Worm (Caenorhabditis elegans) whole organism, mixed stage, embryonic: ENCODE results near the gene M106.3.

Experiments
- M03D4.4 ChIP-seq: sonication (generic microtip); optimal IDR thresholded peaks from 2 replicates; lab custom pipeline; 2017; ENCODE audit warnings: mild to moderate bottlenecking, missing genetic modification characterization, missing compliant biosample characterization
- bed-3 ChIP-seq: fragments of 200-800 bp; sonication (Bioruptor generic); optimal IDR thresholded peaks from 3 replicates; lab custom pipeline; 2018; ENCODE audit warnings: mild to moderate bottlenecking, missing genetic modification characterization, moderate library complexity, missing compliant biosample characterization
- blmp-1 ChIP-seq: fragments of 150-350 bp; optimal IDR thresholded peaks from 2 replicates; lab custom pipeline; 2014; ENCODE audit warnings: missing biosample characterization, missing genetic modification characterization
- ceh-39 ChIP-seq: fragments of 150-350 bp; optimal IDR thresholded peaks from 2 replicates; lab custom pipeline; 2014; ENCODE audit warnings: missing biosample characterization, missing genetic modification characterization
- ceh-43 ChIP-seq: fragments of 200-800 bp; sonication (Bioruptor generic); optimal IDR thresholded peaks from 2 replicates; lab custom pipeline; 2018; ENCODE audit warnings: mild to moderate bottlenecking, missing genetic modification characterization, moderate library complexity, missing compliant biosample characterization
- ceh-83 ChIP-seq: fragments of 200-800 bp; sonication (Bioruptor generic); optimal IDR thresholded peaks from 2 replicates; lab custom pipeline; 2018; ENCODE audit warnings: mild to moderate bottlenecking, missing genetic modification characterization, missing compliant biosample characterization
- ces-1 ChIP-seq: fragments of 150-350 bp; optimal IDR thresholded peaks from 2 replicates; lab custom pipeline; 2014; ENCODE audit warnings: missing biosample characterization, missing genetic modification reagents, missing genetic modification characterization
- cnd-1 ChIP-seq: fragments of 200-800 bp; sonication (Bioruptor generic); optimal IDR thresholded peaks from 2 replicates; lab custom pipeline; 2018; ENCODE audit warnings: mild to moderate bottlenecking, missing genetic modification characterization, missing compliant biosample characterization
- drap-1 ChIP-seq: fragments of 200-800 bp; sonication (Bioruptor generic); optimal IDR thresholded peaks from 3 replicates; lab custom pipeline; 2018; ENCODE audit warnings: mild to moderate bottlenecking, missing genetic modification characterization, missing compliant biosample characterization
- elt-1 ChIP-seq: sonication (generic microtip); optimal IDR thresholded peaks from 2 replicates; lab custom pipeline; 2017; ENCODE audit warnings: missing genetic modification characterization, mild to moderate bottlenecking, missing compliant biosample characterization, antibody characterized with exemption, moderate library complexity, borderline replicate concordance; ENCODE audit not compliant: insufficient read depth
- elt-3 ChIP-seq: fragments of 150-350 bp; optimal IDR thresholded peaks from 2 replicates; lab custom pipeline; 2014; ENCODE audit warnings: missing biosample characterization, missing genetic modification characterization
- ham-2 ChIP-seq: fragments of 200-800 bp; sonication (Bioruptor generic); optimal IDR thresholded peaks from 2 replicates; lab custom pipeline; 2018; ENCODE audit warnings: mild to moderate bottlenecking, missing genetic modification characterization, missing compliant biosample characterization
- hlh-1 ChIP-seq: fragments of 150-350 bp; optimal IDR thresholded peaks from 2 replicates; lab custom pipeline; 2014; ENCODE audit warnings: missing biosample characterization, missing genetic modification reagents, missing genetic modification characterization
- lin-13 ChIP-seq: fragments of 150-350 bp; optimal IDR thresholded peaks from 2 replicates; lab custom pipeline; 2014; ENCODE audit warnings: missing biosample characterization, missing genetic modification characterization
- lsy-2 ChIP-seq: fragments of 150-350 bp; optimal IDR thresholded peaks from 2 replicates; lab custom pipeline; 2014; ENCODE audit warnings: missing biosample characterization, missing genetic modification characterization
- mab-5 ChIP-seq: fragments of 150-350 bp; optimal IDR thresholded peaks from 2 replicates; lab custom pipeline; 2014; ENCODE audit warnings: missing biosample characterization, missing genetic modification characterization
- mep-1 ChIP-seq: fragments of 150-350 bp; optimal IDR thresholded peaks from 2 replicates; lab custom pipeline; 2017; ENCODE audit warnings: missing biosample characterization, missing genetic modification reagents, missing genetic modification characterization, inconsistent platforms
- mls-2 ChIP-seq: sonication (generic microtip); optimal IDR thresholded peaks from 2 replicates; lab custom pipeline; 2016; ENCODE audit warnings: mild to moderate bottlenecking, missing genetic modification characterization, moderate library complexity, missing compliant biosample characterization
- nhr-12 ChIP-seq: fragments of 150-350 bp; optimal IDR thresholded peaks from 2 replicates; lab custom pipeline; 2014; ENCODE audit warnings: missing biosample characterization, missing genetic modification characterization
- nhr-237 ChIP-seq: fragments of 150-350 bp; optimal IDR thresholded peaks from 2 replicates; lab custom pipeline; 2014; ENCODE audit warnings: missing biosample characterization, missing genetic modification characterization
- nhr-28 ChIP-seq: fragments of 150-350 bp; optimal IDR thresholded peaks from 2 replicates; lab custom pipeline; 2014; ENCODE audit warnings: missing biosample characterization, missing genetic modification characterization
- nhr-76 ChIP-seq: sonication (generic microtip); optimal IDR thresholded peaks from 2 replicates; lab custom pipeline; 2017; ENCODE audit warnings: missing biosample characterization, missing genetic modification characterization
- pha-4 ChIP-seq: fragments of 150-350 bp; optimal IDR thresholded peaks from 2 replicates; lab custom pipeline; 2018; ENCODE audit warnings: missing biosample characterization, missing genetic modification reagents, missing genetic modification characterization
- sem-2 ChIP-seq: fragments of 200-800 bp; sonication (Bioruptor generic); optimal IDR thresholded peaks from 2 replicates; lab custom pipeline; 2018; ENCODE audit warnings: mild to moderate bottlenecking, missing genetic modification characterization, missing compliant biosample characterization
- snpc-4 ChIP-seq: fragments of 150-350 bp; optimal IDR thresholded peaks from 2 replicates; lab custom pipeline; 2014; ENCODE audit warnings: missing biosample characterization, missing genetic modification characterization
- sptf-1 ChIP-seq: sonication (generic microtip); optimal IDR thresholded peaks from 2 replicates; lab custom pipeline; 2017; ENCODE audit warnings: mild to moderate bottlenecking, missing genetic modification characterization, moderate library complexity, missing compliant biosample characterization
- tbx-8 ChIP-seq: fragments of 200-800 bp; sonication (Bioruptor generic); optimal IDR thresholded peaks from 2 replicates; lab custom pipeline; 2018; ENCODE audit warnings: mild to moderate bottlenecking, missing genetic modification characterization, moderate library complexity, missing compliant biosample characterization
- unc-120 ChIP-seq: sonication (generic microtip); optimal IDR thresholded peaks from 2 replicates; lab custom pipeline; 2017; ENCODE audit warnings: missing genetic modification characterization, missing compliant biosample characterization; ENCODE audit not compliant: poor library complexity, severe bottlenecking
- unc-39 ChIP-seq: fragments of 150-350 bp; optimal IDR thresholded peaks from 2 replicates; lab custom pipeline; 2014; ENCODE audit warnings: missing biosample characterization, missing genetic modification characterization
- zip-8 ChIP-seq: fragments of 150-350 bp; optimal IDR thresholded peaks from 2 replicates; lab custom pipeline; 2014; ENCODE audit warnings: missing biosample characterization, missing genetic modification characterization
- ztf-11 ChIP-seq: fragments of 150-350 bp; optimal IDR thresholded peaks from 2 replicates; lab custom pipeline; 2014; ENCODE audit warnings: missing biosample characterization, missing genetic modification characterization

M106.3 gene

DNA sequence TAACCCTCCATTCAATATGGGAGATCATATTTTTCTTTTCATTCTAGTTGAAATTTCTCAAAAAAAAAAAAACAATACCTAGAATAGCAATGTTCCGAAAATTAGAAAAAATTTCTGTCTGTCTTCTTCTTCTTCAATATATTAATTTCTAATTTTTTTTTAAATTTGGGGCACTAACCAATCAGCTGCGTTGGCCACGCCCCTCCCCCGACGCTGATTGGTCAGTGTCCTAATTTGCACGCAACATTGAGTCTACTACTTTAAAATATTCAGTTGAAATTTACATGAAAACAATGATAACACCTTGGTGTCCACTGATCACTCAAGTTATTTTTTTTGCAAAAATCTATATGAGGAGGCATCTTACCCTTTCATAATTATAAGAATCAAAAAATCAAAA lies 35.2 kb upstream of the M106.3 start:
- TF ChIP-seq nhr-76 (no peak), lsy-2 (tag; lab: Kevin White, UChicago) (no peak), elt-1 (tag; lab: Kevin White, UChicago) (no peak), nhr-12 (tag; lab: Kevin White, UChicago) (no peak), ceh-39 (tag; lab: Kevin White, UChicago) (no peak), unc-120 (tag; lab: Kevin White, UChicago) (no peak), ceh-83 (GFP tag; lab: Kevin White, UChicago) (no peak), sem-2 (no peak)

- TF ChIP-seq nhr-76 (no peak), mep-1 (no peak), blmp-1 (tag; lab: Kevin White, UChicago) (no peak), lin-13 (no peak), bed-3 (no peak), ceh-83 (GFP tag; lab: Kevin White, UChicago) (no peak), mab-5 (tag; lab: Kevin White, UChicago) (no peak), elt-3 (tag; lab: Kevin White, UChicago) (no peak), mls-2 (no peak), elt-1 (tag; lab: Kevin White, UChicago) (no peak), nhr-237 (tag; lab: Kevin White, UChicago) (no peak)
- TF ChIP-seq, all 35 proteins: peak for 0
Measured at ce11 chrII:10894996-10895395, 34.3 kb upstream of the M106.3 start, which contains the start of gene sra-10. Gene sra-10 (minus strand): TSS chrII:10895096.

DNA sequence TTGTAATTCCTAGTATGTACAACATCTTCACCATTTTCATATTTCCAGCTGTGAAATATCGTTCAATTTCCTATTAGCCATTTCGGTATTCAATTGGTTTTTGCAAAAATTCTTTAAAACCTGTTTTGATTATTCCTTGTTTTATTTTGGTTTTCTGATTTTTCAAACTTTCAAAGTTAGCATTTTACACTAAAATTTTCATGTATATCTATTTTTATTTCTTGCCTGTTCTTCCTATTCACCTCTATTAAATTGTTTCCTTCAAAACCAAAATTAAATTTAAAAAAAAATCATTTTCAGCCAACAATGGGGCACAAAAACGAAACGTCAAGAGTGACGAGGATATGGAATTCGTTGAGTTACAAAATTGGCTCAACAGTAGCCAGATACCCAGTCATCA lies 28.3 kb upstream of the M106.3 start, which contains the start of gene ptr-8:
Gene ptr-8 (plus strand): TSS at position 301 of the 400 bp plus-strand sequence.
- no peak for TF ChIP-seq sem-2
- TF ChIP-seq, all 35 proteins: peak for 0

DNA sequence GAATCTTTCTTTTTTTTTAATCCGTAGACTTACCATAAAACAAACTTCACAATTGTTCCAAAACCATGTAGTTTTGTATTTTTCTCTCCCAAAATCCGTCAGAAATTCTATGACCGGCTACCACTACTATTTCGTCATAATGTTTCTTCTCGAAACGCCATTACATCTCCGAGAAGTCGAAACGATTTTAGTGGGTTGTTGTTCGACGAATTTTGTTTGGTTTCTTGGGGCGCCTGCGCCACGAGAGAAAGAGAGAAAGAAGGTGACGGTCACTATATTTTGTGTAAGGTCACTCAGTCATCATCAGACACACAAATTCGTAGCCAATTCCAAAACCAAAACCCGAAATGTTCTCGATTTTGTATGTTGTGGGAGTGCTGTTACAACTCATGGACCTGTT lies 26.4 kb upstream of the M106.3 start:
- no peak for TF ChIP-seq nhr-28 (tag; lab: Kevin White, UChicago)
- no peak for TF ChIP-seq hlh-1 (tag; lab: Kevin White, UChicago)
- no peak for TF ChIP-seq cnd-1
- TF ChIP-seq mls-2: no peak
- TF ChIP-seq nhr-76: no peak
- TF ChIP-seq drap-1 (GFP tag; lab: Kevin White, UChicago): no peak
- no peak for TF ChIP-seq lin-13
- no peak for TF ChIP-seq elt-3 (tag; lab: Kevin White, UChicago)
- TF ChIP-seq blmp-1 (tag; lab: Kevin White, UChicago): no peak
- no peak for TF ChIP-seq nhr-12 (tag; lab: Kevin White, UChicago)
- TF ChIP-seq ztf-11: no peak
- no peak for TF ChIP-seq ceh-39 (tag; lab: Kevin White, UChicago)
- no peak for TF ChIP-seq ceh-43 (GFP tag; lab: Kevin White, UChicago)
- no peak for TF ChIP-seq sem-2
- TF ChIP-seq mep-1: no peak
- TF ChIP-seq ceh-83 (GFP tag; lab: Kevin White, UChicago): no peak

DNA sequence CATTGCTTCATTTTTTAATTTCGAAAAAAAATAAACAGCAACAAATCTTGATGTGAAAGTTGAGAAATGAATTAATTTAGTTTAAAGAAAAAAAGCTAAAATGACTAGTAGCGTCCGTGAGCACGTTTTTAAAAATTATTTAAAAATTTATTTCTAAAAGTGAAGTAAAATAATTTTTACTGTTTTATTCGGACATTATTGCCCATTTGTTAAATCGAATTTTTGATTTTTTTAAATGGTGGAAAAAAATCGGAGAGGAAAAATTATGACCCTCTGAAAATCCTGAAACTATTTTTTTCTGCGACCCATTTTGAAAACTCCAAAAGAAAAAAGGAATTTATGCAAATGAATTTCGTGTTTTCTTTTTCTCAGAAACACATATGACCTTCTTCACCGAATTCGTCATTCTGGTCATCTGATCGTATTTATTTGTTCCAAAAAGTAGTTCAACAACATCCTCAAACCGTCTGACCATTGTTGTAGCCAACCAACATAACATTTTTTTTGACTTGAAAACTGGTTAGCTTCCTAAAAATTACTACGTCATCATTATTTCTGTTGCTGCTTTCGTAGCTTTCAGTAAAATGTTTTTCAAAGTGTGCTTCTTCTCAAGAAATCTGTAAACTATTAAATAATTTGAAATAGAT lies 25.3 kb upstream of the M106.3 start, which contains the start of gene F44F4.3:
Gene F44F4.3 (minus strand): TSS at position 51 of the 647 bp plus-strand sequence.
- no peak for TF ChIP-seq cnd-1
- TF ChIP-seq snpc-4 (tag; lab: Kevin White, UChicago): no peak
- no peak for TF ChIP-seq elt-1 (tag; lab: Kevin White, UChicago)
- TF ChIP-seq drap-1 (GFP tag; lab: Kevin White, UChicago): no peak
- no peak for TF ChIP-seq zip-8 (tag; lab: Kevin White, UChicago)
- no peak for TF ChIP-seq blmp-1 (tag; lab: Kevin White, UChicago)
- no peak for TF ChIP-seq lin-13
- TF ChIP-seq ham-2 (GFP tag; lab: Kevin White, UChicago): no peak
- TF ChIP-seq M03D4.4 (tag; lab: Kevin White, UChicago): no peak
- TF ChIP-seq ces-1: no peak
- TF ChIP-seq mab-5 (tag; lab: Kevin White, UChicago): no peak
- TF ChIP-seq ceh-43 (GFP tag; lab: Kevin White, UChicago): no peak
- TF ChIP-seq tbx-8 (GFP tag; lab: Kevin White, UChicago): no peak
- TF ChIP-seq ceh-39 (tag; lab: Kevin White, UChicago): no peak
- no peak for TF ChIP-seq elt-3 (tag; lab: Kevin White, UChicago)
- no peak for TF ChIP-seq sptf-1
- TF ChIP-seq hlh-1 (tag; lab: Kevin White, UChicago): no peak
- no peak for TF ChIP-seq unc-39 (tag; lab: Kevin White, UChicago)
- no peak for TF ChIP-seq unc-120 (tag; lab: Kevin White, UChicago)
- no peak for TF ChIP-seq pha-4 (tag; lab: Kevin White, UChicago)
